Fruit fly (Drosophila melanogaster) Kc167 (cell line): Measurements from ENCODE around the gene CG43394.

ENCODE experiments used
- insv ChIP-seq: fragments of >200 bp; optimal IDR thresholded peaks from 3 replicates; lab custom pipeline; 2018; ENCODE audit warnings: missing external identifiers
- psq ChIP-seq: fragments of >200 bp; optimal IDR thresholded peaks from 2 replicates; lab custom pipeline; 2017; ENCODE audit warnings: missing external identifiers

- TF ChIP-seq insv (lab: Kevin White, UChicago), result no peak
- TF ChIP-seq psq (lab: Kevin White, UChicago), result no peak
Observed at dm6 chr2L:8110549-8111438, 34.8 kb upstream of the CG43394 start.
